Worm (Caenorhabditis elegans): Measurements from ENCODE around the gene rme-4.

rme-4 gene

ce11 chrX:10395668-10396067 is 16.0 kb upstream of the rme-4 start:
- TF ChIP-seq sptf-1 (tag; optimal IDR thresholded peaks at IDR 0.05) (peak; percentile 46), unc-120 (tag; optimal IDR thresholded peaks at IDR 0.05; ENCODE audit: poor library complexity, severe bottlenecking) (peak; percentile 42), flh-1 (GFP tag; optimal IDR thresholded peaks at IDR 0.05) (no peak), pha-4 (tag; optimal IDR thresholded peaks at IDR 0.05) (peak; percentile 17), lin-32 (GFP tag; optimal IDR thresholded peaks at IDR 0.05) (no peak), unc-39 (tag; optimal IDR thresholded peaks at IDR 0.05) (no peak), zip-8 (tag; optimal IDR thresholded peaks at IDR 0.05) (peak; percentile 21), mls-2 (tag; optimal IDR thresholded peaks at IDR 0.05) (peak; percentile 44), drap-1 (GFP tag; optimal IDR thresholded peaks at IDR 0.05) (peak; percentile 0), ceh-43 (GFP tag; optimal IDR thresholded peaks at IDR 0.05) (no peak), lin-13 (tag; optimal IDR thresholded peaks at IDR 0.05) (no peak), unc-62 (GFP tag; optimal IDR thresholded peaks at IDR 0.05) (peak; percentile 75), elt-3 (tag; optimal IDR thresholded peaks at IDR 0.05) (no peak), ztf-11 (tag; optimal IDR thresholded peaks at IDR 0.05) (peak; percentile 57), mab-5 (tag; optimal IDR thresholded peaks at IDR 0.05) (no peak), M03D4.4 (tag; optimal IDR thresholded peaks at IDR 0.05) (peak; percentile 62), ham-2 (GFP tag; optimal IDR thresholded peaks at IDR 0.05) (peak; percentile 26), nhr-2 (tag; optimal IDR thresholded peaks at IDR 0.05) (peak; percentile 51), tbx-8 (GFP tag; optimal IDR thresholded peaks at IDR 0.05) (no peak), cnd-1 (tag; optimal IDR thresholded peaks at IDR 0.05) (peak; percentile 17), elt-1 (tag; optimal IDR thresholded peaks at IDR 0.05; ENCODE audit: borderline replicate concordance, insufficient read depth) (no peak), ces-1 (GFP tag; optimal IDR thresholded peaks at IDR 0.05) (peak; percentile 44)

- TF ChIP-seq lin-32 (GFP tag; optimal IDR thresholded peaks at IDR 0.05) (no peak), unc-39 (tag; optimal IDR thresholded peaks at IDR 0.05) (no peak), tbx-8 (GFP tag; optimal IDR thresholded peaks at IDR 0.05) (no peak), sptf-1 (tag; optimal IDR thresholded peaks at IDR 0.05) (no peak), nhr-237 (tag; optimal IDR thresholded peaks at IDR 0.05) (no peak), nhr-12 (tag; optimal IDR thresholded peaks at IDR 0.05) (no peak), lin-13 (tag; optimal IDR thresholded peaks at IDR 0.05) (no peak), M03D4.4 (tag; optimal IDR thresholded peaks at IDR 0.05) (no peak), lsy-2 (tag; optimal IDR thresholded peaks at IDR 0.05) (no peak)
Observed at ce11 chrX:10395177-10395576, 15.5 kb upstream of the rme-4 start.

- TF ChIP-seq lin-32 (GFP tag; optimal IDR thresholded peaks at IDR 0.05) = no peak
- TF ChIP-seq unc-120 (tag; optimal IDR thresholded peaks at IDR 0.05; ENCODE audit: poor library complexity, severe bottlenecking) = peak; percentile 60
- TF ChIP-seq elt-1 (tag; optimal IDR thresholded peaks at IDR 0.05; ENCODE audit: borderline replicate concordance, insufficient read depth) = no peak
- TF ChIP-seq unc-62 (GFP tag; optimal IDR thresholded peaks at IDR 0.05) = peak; percentile 87
- TF ChIP-seq hlh-1 (tag; optimal IDR thresholded peaks at IDR 0.05) = peak; percentile 93
- TF ChIP-seq ham-2 (GFP tag; optimal IDR thresholded peaks at IDR 0.05) = peak; percentile 25
- peak; percentile 20 for TF ChIP-seq M03D4.4 (tag; optimal IDR thresholded peaks at IDR 0.05)
- no peak for TF ChIP-seq nhr-12 (tag; optimal IDR thresholded peaks at IDR 0.05)
- no peak for TF ChIP-seq mep-1 (tag; optimal IDR thresholded peaks at IDR 0.05)
- no peak for TF ChIP-seq nhr-2 (tag; optimal IDR thresholded peaks at IDR 0.05)
Observed at ce11 chrX:10394238-10394637, 14.6 kb upstream of the rme-4 start.

- TF ChIP-seq mls-2 (tag; optimal IDR thresholded peaks at IDR 0.05) = no peak
- TF ChIP-seq ztf-11 (tag; optimal IDR thresholded peaks at IDR 0.05) = no peak
- TF ChIP-seq hlh-1 (tag; optimal IDR thresholded peaks at IDR 0.05) = no peak
- TF ChIP-seq mab-5 (tag; optimal IDR thresholded peaks at IDR 0.05) = no peak
- TF ChIP-seq snpc-4 (tag; optimal IDR thresholded peaks at IDR 0.05) = no peak
- TF ChIP-seq nhr-2 (tag; optimal IDR thresholded peaks at IDR 0.05) = no peak
- TF ChIP-seq flh-1 (GFP tag; optimal IDR thresholded peaks at IDR 0.05) = no peak
- TF ChIP-seq lsy-2 (tag; optimal IDR thresholded peaks at IDR 0.05) = no peak
- TF ChIP-seq tbx-8 (GFP tag; optimal IDR thresholded peaks at IDR 0.05) = no peak
- no peak for TF ChIP-seq zip-8 (tag; optimal IDR thresholded peaks at IDR 0.05)
- TF ChIP-seq sptf-1 (tag; optimal IDR thresholded peaks at IDR 0.05) = no peak
- TF ChIP-seq nhr-237 (tag; optimal IDR thresholded peaks at IDR 0.05) = no peak
- no peak for TF ChIP-seq unc-39 (tag; optimal IDR thresholded peaks at IDR 0.05)
- no peak for TF ChIP-seq blmp-1 (tag; optimal IDR thresholded peaks at IDR 0.05)
- no peak for TF ChIP-seq mep-1 (tag; optimal IDR thresholded peaks at IDR 0.05)
- no peak for TF ChIP-seq ceh-83 (GFP tag; optimal IDR thresholded peaks at IDR 0.05)
- TF ChIP-seq unc-120 (tag; optimal IDR thresholded peaks at IDR 0.05; ENCODE audit: poor library complexity, severe bottlenecking) = no peak
- no peak for TF ChIP-seq M03D4.4 (tag; optimal IDR thresholded peaks at IDR 0.05)
Observed at ce11 chrX:10393362-10393761, 13.7 kb upstream of the rme-4 start.

ce11 chrX:10392792-10393191 is 13.1 kb upstream of the rme-4 start:
- TF ChIP-seq flh-1 (GFP tag; optimal IDR thresholded peaks at IDR 0.05) (no peak), ces-1 (GFP tag; optimal IDR thresholded peaks at IDR 0.05) (peak; percentile 78)
